Worm (Caenorhabditis elegans) whole organism, late embryonic: ENCODE measurements around the gene gcy-33.

Source experiments
- F13H6.1 ChIP-seq: sonication (generic microtip); optimal IDR thresholded peaks from 2 replicates; lab custom pipeline; 2016; ENCODE audit warnings: missing genetic modification characterization, missing compliant biosample characterization
- K02D7.2 ChIP-seq: sonication (generic microtip); optimal IDR thresholded peaks from 2 replicates; lab custom pipeline; 2017; ENCODE audit warnings: mild to moderate bottlenecking, missing genetic modification characterization, missing compliant biosample characterization
- ama-1 ChIP-seq: fragments of 150-350 bp; optimal IDR thresholded peaks from 2 replicates; lab custom pipeline; 2014
- dmd-4 ChIP-seq: sonication (generic microtip); optimal IDR thresholded peaks from 2 replicates; lab custom pipeline; 2016; ENCODE audit warnings: borderline replicate concordance, missing genetic modification characterization, missing compliant biosample characterization
- elt-2 ChIP-seq: sonication (generic microtip); optimal IDR thresholded peaks from 2 replicates; lab custom pipeline; 2016; ENCODE audit warnings: missing genetic modification reagents, missing genetic modification characterization, missing compliant biosample characterization
- fkh-10 ChIP-seq: fragments of 150-350 bp; optimal IDR thresholded peaks from 2 replicates; lab custom pipeline; 2014; ENCODE audit warnings: missing biosample characterization, missing genetic modification reagents, missing genetic modification characterization
- hlh-30 ChIP-seq: sonication (generic microtip); optimal IDR thresholded peaks from 2 replicates; lab custom pipeline; 2017; ENCODE audit warnings: antibody characterized with exemption, missing genetic modification characterization, missing compliant biosample characterization; ENCODE audit not compliant: insufficient read depth
- odd-2 ChIP-seq: sonication (generic microtip); optimal IDR thresholded peaks from 2 replicates; lab custom pipeline; 2017; ENCODE audit warnings: antibody characterized with exemption, mild to moderate bottlenecking, missing genetic modification characterization, missing compliant biosample characterization
- pag-3 ChIP-seq: sonication (generic microtip); optimal IDR thresholded peaks from 2 replicates; lab custom pipeline; 2016; ENCODE audit warnings: missing compliant biosample characterization, missing genetic modification characterization, borderline replicate concordance
- pha-4 ChIP-seq: fragments of 150-350 bp; optimal IDR thresholded peaks from 2 replicates; lab custom pipeline; 2018; ENCODE audit warnings: missing biosample characterization, missing genetic modification reagents, missing genetic modification characterization
- rnt-1 ChIP-seq: sonication (generic microtip); optimal IDR thresholded peaks from 2 replicates; lab custom pipeline; 2016; ENCODE audit warnings: missing genetic modification characterization, missing compliant biosample characterization
- ttx-3 ChIP-seq: sonication (generic microtip); optimal IDR thresholded peaks from 2 replicates; lab custom pipeline; 2016; ENCODE audit warnings: missing genetic modification reagents, missing genetic modification characterization, missing compliant biosample characterization
- unc-55 ChIP-seq: sonication (generic microtip); optimal IDR thresholded peaks from 2 replicates; lab custom pipeline; 2017; ENCODE audit warnings: missing biosample characterization, missing genetic modification reagents, missing genetic modification characterization

ce11 chrV:11986078-11986869 is 15.3 kb downstream of the gcy-33 start:
- no peak for TF ChIP-seq odd-2 (tag; lab: Kevin White, UChicago)
- no peak for TF ChIP-seq rnt-1 (tag; lab: Kevin White, UChicago)
- no peak for TF ChIP-seq F13H6.1 (tag; lab: Kevin White, UChicago)
- TF ChIP-seq K02D7.2 (tag; lab: Kevin White, UChicago): no peak
- no peak for TF ChIP-seq elt-2 (tag; lab: Kevin White, UChicago)
- no peak for TF ChIP-seq ama-1 (lab: Kevin White, UChicago)
- no peak for TF ChIP-seq pag-3 (tag; lab: Kevin White, UChicago)
- no peak for TF ChIP-seq ttx-3 (tag; lab: Kevin White, UChicago)
- TF ChIP-seq hlh-30 (tag; lab: Kevin White, UChicago): no peak
- no peak for TF ChIP-seq dmd-4 (tag; lab: Kevin White, UChicago)
- no peak for TF ChIP-seq pha-4 (tag; lab: Kevin White, UChicago)
- TF ChIP-seq fkh-10 (GFP tag; lab: Kevin White, UChicago): no peak
- TF ChIP-seq unc-55 (GFP tag; lab: Kevin White, UChicago): no peak
